Fruit fly (Drosophila melanogaster): Measurements from ENCODE around the gene Nepl18.

The Nepl18 gene

DNA sequence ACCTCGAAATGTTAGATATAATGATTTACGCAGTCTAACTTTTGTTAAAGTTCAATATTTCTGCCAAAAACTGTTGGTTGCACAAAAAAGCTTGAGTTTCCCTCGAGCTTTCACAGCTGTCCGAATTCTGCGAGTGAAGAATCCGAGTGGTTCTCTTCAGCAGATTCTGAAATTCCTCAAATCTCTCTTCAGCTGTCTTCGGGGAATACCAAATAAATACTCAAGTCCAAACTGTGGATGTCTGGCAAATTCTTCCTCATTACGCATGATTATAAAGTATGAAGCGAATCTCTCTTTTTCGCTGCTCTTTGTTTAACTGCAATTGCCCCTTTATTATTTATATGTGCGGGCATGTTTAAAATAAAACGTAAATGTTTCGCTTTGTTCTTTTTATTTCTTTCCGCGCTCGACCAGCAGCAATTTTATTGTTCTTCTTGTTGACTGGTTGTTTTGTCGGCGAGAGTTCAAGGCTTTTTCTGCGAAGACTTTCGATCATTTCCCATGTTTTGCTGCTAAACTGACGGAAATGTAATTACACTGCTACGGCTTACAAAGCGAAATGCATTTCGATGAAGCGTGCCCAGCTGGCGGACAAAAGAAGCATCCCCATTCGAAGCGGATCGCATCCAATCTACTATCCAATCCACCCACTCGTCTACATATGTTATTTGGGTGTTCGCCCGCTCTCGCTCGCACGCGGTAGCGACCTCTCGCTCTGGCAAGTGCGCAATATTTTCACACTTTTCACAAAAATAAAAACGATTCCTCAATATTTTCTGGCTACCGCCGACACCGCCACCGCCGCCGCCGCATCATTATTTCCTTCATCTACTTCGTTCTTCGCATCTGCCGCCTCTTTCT lies 38.7 kb downstream of the Nepl18 start:
- TF ChIP-seq psq (optimal IDR thresholded peaks at IDR 0.05) (no peak), Myc (optimal IDR thresholded peaks at IDR 0.05) (no peak), Sin3A (optimal IDR thresholded peaks at IDR 0.05) (no peak), insv (optimal IDR thresholded peaks at IDR 0.05) (no peak), ttk (optimal IDR thresholded peaks at IDR 0.05) (no peak), h (optimal IDR thresholded peaks at IDR 0.05) (no peak)

dm6 chr3R:28922744-28923143 lies 47.3 kb downstream of the Nepl18 start, which contains the start of gene CG11828:
CG11828 (plus strand) TSS chr3R:28923044.
- TF ChIP-seq psq (optimal IDR thresholded peaks at IDR 0.05) (no peak), ttk (optimal IDR thresholded peaks at IDR 0.05) (no peak), Myc (optimal IDR thresholded peaks at IDR 0.05) (no peak), Sin3A (optimal IDR thresholded peaks at IDR 0.05) (no peak), insv (optimal IDR thresholded peaks at IDR 0.05) (no peak), h (optimal IDR thresholded peaks at IDR 0.05) (no peak)
